Worm (Caenorhabditis elegans): ENCODE data around the gene btb-17.

DNA sequence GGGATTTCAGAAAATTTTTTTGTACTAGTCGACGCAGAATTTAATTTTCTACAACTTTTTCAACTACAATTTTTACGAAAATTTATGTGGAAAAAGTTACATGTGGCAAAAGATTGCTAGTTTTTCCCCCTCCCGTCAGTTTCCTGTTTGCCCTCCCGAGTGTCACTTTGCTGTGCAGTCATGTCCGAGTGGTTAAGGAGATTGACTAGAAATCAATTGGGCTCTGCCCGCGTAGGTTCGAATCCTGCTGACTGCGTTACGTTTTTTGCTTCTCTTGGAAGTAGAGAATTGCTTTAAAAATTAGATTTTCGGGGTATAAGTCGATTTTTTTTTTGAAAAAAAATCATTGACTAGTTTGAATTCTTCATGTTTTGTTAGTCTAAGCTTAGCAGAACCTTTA lies 27.4 kb upstream of the btb-17 start:
- TF ChIP-seq dao-5 (tag; optimal IDR thresholded peaks at IDR 0.05) (no peak), him-1 (tag; optimal IDR thresholded peaks at IDR 0.05) (no peak)
